Fruit fly (Drosophila melanogaster) whole organism, embryonic: ENCODE results near the gene CG6094.

Source experiments
- Blimp-1 ChIP-seq: fragments of 200-800 bp; sonication (Bioruptor generic); optimal IDR thresholded peaks from 3 replicates; lab custom pipeline; 2018; ENCODE audit warnings: missing biosample characterization, missing genetic modification characterization, mild to moderate bottlenecking, moderate library complexity, missing genetic modification reagents
- CG1024 ChIP-seq: fragments of 200-800 bp; sonication (Bioruptor generic); IDR thresholded peaks from 2 replicates; pipeline ENCODE4 v1.3.6; 2022; ENCODE audit warnings: missing biosample characterization, missing genetic modification characterization
- CG32767 ChIP-seq: fragments of 200-800 bp; sonication (Bioruptor generic); IDR thresholded peaks from 2 replicates; pipeline ENCODE4 v1.3.6; 2022; ENCODE audit warnings: missing biosample characterization, missing genetic modification characterization
- CG7271 ChIP-seq: fragments of 200-800 bp; sonication (Bioruptor generic); optimal IDR thresholded peaks from 2 replicates; lab custom pipeline; 2018; ENCODE audit warnings: missing biosample characterization, mild to moderate bottlenecking, missing genetic modification characterization, moderate library complexity
- br ChIP-seq: fragments of >200 bp; optimal IDR thresholded peaks from 2 replicates; lab custom pipeline; 2017
- bsh ChIP-seq, 2 experiments: fragments of 200-800 bp; sonication (Bioruptor generic); optimal IDR thresholded peaks; 2 replicates each; lab custom pipeline; 2017 to 2018; ENCODE audit warnings: mild to moderate bottlenecking in 2 of 2, missing biosample characterization in 2 of 2, missing genetic modification characterization in 2 of 2, moderate library complexity in 1 of 2
- dm ChIP-seq: fragments of 200-800 bp; sonication (Bioruptor generic); optimal IDR thresholded peaks from 3 replicates; lab custom pipeline; 2016; ENCODE audit warnings: missing biosample characterization, missing genetic modification characterization
- fu2 ChIP-seq: fragments of 200-800 bp; sonication (Bioruptor generic); optimal IDR thresholded peaks from 2 replicates; lab custom pipeline; 2016; ENCODE audit warnings: missing biosample characterization, missing genetic modification characterization

dm6 chr2L:10468978-10469377 lies 37.9 kb upstream of the CG6094 start:
- TF ChIP-seq fu2 (GFP tag; lab: Kevin White, UChicago) (no peak), Blimp-1 (GFP tag; lab: Kevin White, UChicago) (no peak), br (lab: Kevin White, UChicago) (no peak), CG7271 (no peak), CG32767 (GFP tag; lab: Robert Waterston, UW) (no peak), CG1024 (no peak), dm (GFP tag; lab: Kevin White, UChicago) (no peak), bsh (GFP tag; optimal IDR thresholded peaks at IDR 0.05; lab: Kevin White, UChicago) (no peak)
